3 worm cellular contexts compared by ENCODE assay signal in genomic region chrX:1909353-1909752, ce11.
TF ChIP-seq lines count a peak whose summit lies in the region.

No protein-coding gene starts in this region.

TF ChIP-seq in whole organism, L1 larva, 84 proteins besides CTCF, POLR2A, EP300 and RAD21 (continued from another document and continues in another):
- no peak for TF ChIP-seq zag-1 (tag; optimal IDR thresholded peaks at IDR 0.05; lab: Kevin White, UChicago)
- TF ChIP-seq lin-35 (GFP tag; optimal IDR thresholded peaks at IDR 0.05; lab: Kevin White, UChicago), result peak; percentile 35 to 68
- peak; percentile 4 for TF ChIP-seq ztf-4 (tag; optimal IDR thresholded peaks at IDR 0.05; lab: Kevin White, UChicago)
- peak; percentile 66 for TF ChIP-seq egl-13 (tag; optimal IDR thresholded peaks at IDR 0.05; lab: Kevin White, UChicago)
- TF ChIP-seq ceh-63 (GFP tag; optimal IDR thresholded peaks at IDR 0.05; lab: Kevin White, UChicago), result no peak
- peak; percentile 57 to 63 for TF ChIP-seq efl-1 (optimal IDR thresholded peaks at IDR 0.05; lab: Kevin White, UChicago)
- TF ChIP-seq efl-1 (GFP tag; optimal IDR thresholded peaks at IDR 0.05 in 1 of 2; lab: Kevin White, UChicago), result peak in 1 of 2 experiments; percentile 96
- TF ChIP-seq pqm-1 (tag; optimal IDR thresholded peaks at IDR 0.05; lab: Kevin White, UChicago), result no peak
- no peak for TF ChIP-seq unc-130 (tag; optimal IDR thresholded peaks at IDR 0.05; lab: Kevin White, UChicago)
- TF ChIP-seq hlh-17 (GFP tag; optimal IDR thresholded peaks at IDR 0.05; lab: Kevin White, UChicago; ENCODE audit: borderline replicate concordance), result no peak
- peak; percentile 52 for TF ChIP-seq nhr-85 (tag; lab: Kevin White, UChicago)
- peak; percentile 90 for TF ChIP-seq jun-1 (tag; optimal IDR thresholded peaks at IDR 0.05; lab: Kevin White, UChicago)
- peak; percentile 88 to 95 (median 95) for TF ChIP-seq ceh-82 (tag; optimal IDR thresholded peaks at IDR 0.05; lab: Kevin White, UChicago)
- TF ChIP-seq isw-1 (GFP tag; IDR thresholded peaks at IDR 0.05; lab: Robert Waterston, UW), result peak; percentile 60
- TF ChIP-seq snpc-4 (tag; optimal IDR thresholded peaks at IDR 0.05; lab: Kevin White, UChicago), result peak; percentile 14
- TF ChIP-seq lin-13 (GFP tag; optimal IDR thresholded peaks at IDR 0.05; lab: Kevin White, UChicago), result peak; percentile 2
- no peak for TF ChIP-seq nhr-28 (tag; optimal IDR thresholded peaks at IDR 0.05; lab: Kevin White, UChicago)
- TF ChIP-seq C34B4.2 (tag; optimal IDR thresholded peaks at IDR 0.05; lab: Kevin White, UChicago), result no peak
- TF ChIP-seq unc-86 (tag; optimal IDR thresholded peaks at IDR 0.05; lab: Kevin White, UChicago), result peak; percentile 76
- TF ChIP-seq fkh-10 (GFP tag; optimal IDR thresholded peaks at IDR 0.05; lab: Kevin White, UChicago), result peak; percentile 85
- peak; percentile 29 for TF ChIP-seq fos-1 (tag; optimal IDR thresholded peaks at IDR 0.05; lab: Kevin White, UChicago)
- TF ChIP-seq sptf-1 (tag; optimal IDR thresholded peaks at IDR 0.05; lab: Kevin White, UChicago), result no peak
- TF ChIP-seq ceh-88 (GFP tag; IDR thresholded peaks at IDR 0.05; lab: Robert Waterston, UW), result peak; percentile 78
- TF ChIP-seq elt-3 (tag; optimal IDR thresholded peaks at IDR 0.05; lab: Kevin White, UChicago), result peak in 2 of 6 experiments; percentile 30 to 31
- no peak for TF ChIP-seq vab-15 (tag; optimal IDR thresholded peaks at IDR 0.05; lab: Kevin White, UChicago)
- TF ChIP-seq rnt-1 (tag; optimal IDR thresholded peaks at IDR 0.05; lab: Kevin White, UChicago), result peak; percentile 94
- TF ChIP-seq lir-3 (tag; optimal IDR thresholded peaks at IDR 0.05; lab: Kevin White, UChicago; ENCODE audit: poor library complexity), result no peak
- TF ChIP-seq mef-2 (tag; optimal IDR thresholded peaks at IDR 0.05; lab: Kevin White, UChicago), result no peak
- TF ChIP-seq tbx-2 (tag; optimal IDR thresholded peaks at IDR 0.05; lab: Kevin White, UChicago), result peak; percentile 86
- TF ChIP-seq zip-4 (GFP tag; optimal IDR thresholded peaks at IDR 0.05; lab: Kevin White, UChicago), result peak; percentile 72
- no peak for TF ChIP-seq nhr-84 (tag; optimal IDR thresholded peaks at IDR 0.05; lab: Kevin White, UChicago)
- peak; percentile 97 for TF ChIP-seq dsc-1 (tag; optimal IDR thresholded peaks at IDR 0.05; lab: Kevin White, UChicago)
- TF ChIP-seq fkh-8 (tag; optimal IDR thresholded peaks at IDR 0.05; lab: Kevin White, UChicago), result peak; percentile 77
- TF ChIP-seq mdl-1 (tag; optimal IDR thresholded peaks at IDR 0.05; lab: Kevin White, UChicago), result peak in 1 of 2 experiments; percentile 30
- TF ChIP-seq mab-9 (GFP tag; IDR thresholded peaks at IDR 0.05; lab: Robert Waterston, UW), result peak; percentile 86
- TF ChIP-seq pag-3 (tag; optimal IDR thresholded peaks at IDR 0.05; lab: Kevin White, UChicago; ENCODE audit: borderline replicate concordance, insufficient read depth), result peak; percentile 28
- peak; percentile 96 for TF ChIP-seq nhr-47 (tag; optimal IDR thresholded peaks at IDR 0.05; lab: Kevin White, UChicago)
- TF ChIP-seq lin-15B (tag; optimal IDR thresholded peaks at IDR 0.05; lab: Kevin White, UChicago), result no peak
- no peak for TF ChIP-seq ama-1 (optimal IDR thresholded peaks at IDR 0.05; lab: Kevin White, UChicago)
- peak; percentile 8 for TF ChIP-seq fkh-4 (tag; optimal IDR thresholded peaks at IDR 0.05; lab: Kevin White, UChicago; ENCODE audit: borderline replicate concordance)
- peak; percentile 23 for TF ChIP-seq C04F5.9 (tag; optimal IDR thresholded peaks at IDR 0.05; lab: Kevin White, UChicago)
- TF ChIP-seq xbp-1 (tag; optimal IDR thresholded peaks at IDR 0.05; lab: Kevin White, UChicago), result peak; percentile 68
- TF ChIP-seq nhr-90 (tag; optimal IDR thresholded peaks at IDR 0.05; lab: Kevin White, UChicago; ENCODE audit: poor library complexity), result peak; percentile 87

TF ChIP-seq in whole organism, L3 larva, 47 proteins besides CTCF, POLR2A, EP300 and RAD21 (continued from another document):
- TF ChIP-seq unc-62 (GFP tag; optimal IDR thresholded peaks at IDR 0.05; lab: Kevin White, UChicago) (no peak), pha-4 (tag; optimal IDR thresholded peaks at IDR 0.05; lab: Kevin White, UChicago) (peak; percentile 51), lin-15B (tag; optimal IDR thresholded peaks at IDR 0.05; lab: Kevin White, UChicago) (no peak), lsy-12 (tag; optimal IDR thresholded peaks at IDR 0.05; lab: Kevin White, UChicago) (peak; percentile 86), pqm-1 (tag; optimal IDR thresholded peaks at IDR 0.05; lab: Kevin White, UChicago) (peak; percentile 18), nhr-11 (tag; optimal IDR thresholded peaks at IDR 0.05; lab: Kevin White, UChicago) (peak; percentile 52), ama-1 (optimal IDR thresholded peaks at IDR 0.05; lab: Kevin White, UChicago) (no peak), egl-5 (tag; optimal IDR thresholded peaks at IDR 0.05; lab: Kevin White, UChicago) (peak; percentile 43), fkh-2 (tag; optimal IDR thresholded peaks at IDR 0.05; lab: Kevin White, UChicago) (peak; percentile 46)

TF ChIP-seq in whole organism, young adult, 124 proteins besides CTCF, POLR2A, EP300 and RAD21 (continued from another document):
- TF ChIP-seq nhr-27 (tag; optimal IDR thresholded peaks at IDR 0.05; lab: Kevin White, UChicago) (no peak), mel-28 (tag; optimal IDR thresholded peaks at IDR 0.05; lab: Kevin White, UChicago; ENCODE audit: borderline replicate concordance) (peak; percentile 10), atf-7 (tag; optimal IDR thresholded peaks at IDR 0.05; lab: Kevin White, UChicago) (peak; percentile 80), rec-8 (tag; optimal IDR thresholded peaks at IDR 0.05; lab: Kevin White, UChicago) (no peak), him-1 (tag; optimal IDR thresholded peaks at IDR 0.05; lab: Kevin White, UChicago) (no peak), mcd-1 (GFP tag; IDR thresholded peaks at IDR 0.05; lab: Robert Waterston, UW) (peak; percentile 80), unc-130 (GFP tag; optimal IDR thresholded peaks at IDR 0.05; lab: Kevin White, UChicago) (no peak), hmg-1.2 (GFP tag; IDR thresholded peaks at IDR 0.05; lab: Robert Waterston, UW) (peak; percentile 75; the same call in 1 of the 2 replicates), tbx-9 (tag; optimal IDR thresholded peaks at IDR 0.05; lab: Kevin White, UChicago; ENCODE audit: borderline replicate concordance) (no peak), efl-1 (GFP tag; optimal IDR thresholded peaks at IDR 0.05; lab: Kevin White, UChicago) (no peak), dox-1 (GFP tag; IDR thresholded peaks at IDR 0.05; lab: Robert Waterston, UW) (peak; percentile 97), attf-6 (GFP tag; IDR thresholded peaks at IDR 0.05; lab: Robert Waterston, UW) (no peak), somi-1 (GFP tag; optimal IDR thresholded peaks at IDR 0.05; lab: Kevin White, UChicago) (peak; percentile 19), ekl-4 (GFP tag; IDR thresholded peaks at IDR 0.05; lab: Robert Waterston, UW) (no peak; the same call in 1 of the 2 replicates), fkh-3 (tag; optimal IDR thresholded peaks at IDR 0.05; lab: Kevin White, UChicago) (no peak), C06A6.2 (GFP tag; conservative IDR thresholded peaks at IDR 0.05; lab: Robert Waterston, UW) (peak; percentile 69), Y95B8A.8 (GFP tag; IDR thresholded peaks at IDR 0.05; lab: Robert Waterston, UW) (0 out of 2 replicates have a peak, but pooled peaks have one; percentile 32), egl-18 (GFP tag; IDR thresholded peaks at IDR 0.05; lab: Robert Waterston, UW) (0 out of 2 replicates have a peak, but pooled peaks have one; percentile 65), Y53F4B.3 (GFP tag; IDR thresholded peaks at IDR 0.05; lab: Robert Waterston, UW) (no peak), madf-6 (GFP tag; IDR thresholded peaks at IDR 0.05; lab: Robert Waterston, UW) (no peak), attf-3 (GFP tag; conservative IDR thresholded peaks at IDR 0.05; lab: Robert Waterston, UW) (no peak), ceh-40 (GFP tag; IDR thresholded peaks at IDR 0.05; lab: Robert Waterston, UW) (no peak), pbrm-1 (GFP tag; IDR thresholded peaks at IDR 0.05; lab: Robert Waterston, UW) (peak; percentile 80; the same call in 1 of the 2 replicates), ztf-26 (tag; optimal IDR thresholded peaks at IDR 0.05; lab: Kevin White, UChicago) (peak; percentile 95), nfya-2 (GFP tag; IDR thresholded peaks at IDR 0.05; lab: Robert Waterston, UW) (no peak), repo-1 (tag; optimal IDR thresholded peaks at IDR 0.05; lab: Kevin White, UChicago) (peak; percentile 86), K12H6.12 (tag; optimal IDR thresholded peaks at IDR 0.05; lab: Kevin White, UChicago) (peak; percentile 56), lin-35 (GFP tag; optimal IDR thresholded peaks at IDR 0.05; lab: Kevin White, UChicago) (peak in 1 of 3 experiments; percentile 85), nhr-90 (tag; optimal IDR thresholded peaks at IDR 0.05; lab: Kevin White, UChicago) (no peak), hmg-20 (GFP tag; IDR thresholded peaks at IDR 0.05; lab: Robert Waterston, UW) (peak; percentile 89), lin-40 (tag; optimal IDR thresholded peaks at IDR 0.05; lab: Kevin White, UChicago) (peak; percentile 97), lsl-1 (GFP tag; optimal IDR thresholded peaks at IDR 0.05; lab: Kevin White, UChicago) (no peak), F10E7.11 (tag; optimal IDR thresholded peaks at IDR 0.05; lab: Kevin White, UChicago) (peak; percentile 42), ztf-25 (GFP tag; IDR thresholded peaks at IDR 0.05; lab: Robert Waterston, UW) (no peak), aptf-3 (GFP tag; IDR thresholded peaks at IDR 0.05; lab: Robert Waterston, UW) (0 out of 2 replicates have a peak, but pooled peaks have one; percentile 14), F49E8.2 (tag; optimal IDR thresholded peaks at IDR 0.05; lab: Kevin White, UChicago; ENCODE audit: insufficient read depth) (no peak), sea-2 (GFP tag; IDR thresholded peaks at IDR 0.05; lab: Robert Waterston, UW) (peak; percentile 66; the same call in 1 of the 2 replicates), hrde-1 (tag; optimal IDR thresholded peaks at IDR 0.05; lab: Kevin White, UChicago; ENCODE audit: borderline replicate concordance) (no peak), let-607 (tag; optimal IDR thresholded peaks at IDR 0.05; lab: Kevin White, UChicago) (peak in 1 of 2 experiments; percentile 52), dpl-1 (GFP tag; optimal IDR thresholded peaks at IDR 0.05; lab: Kevin White, UChicago) (no peak), lin-26 (GFP tag; IDR thresholded peaks at IDR 0.05; lab: Robert Waterston, UW) (peak; percentile 38; the same call in 1 of the 2 replicates), T07F8.4 (tag; optimal IDR thresholded peaks at IDR 0.05; lab: Kevin White, UChicago) (no peak), bed-2 (GFP tag; IDR thresholded peaks at IDR 0.05; lab: Robert Waterston, UW) (no peak), dpff-1 (tag; optimal IDR thresholded peaks at IDR 0.05; lab: Kevin White, UChicago) (no peak), B0019.2 (GFP tag; conservative IDR thresholded peaks at IDR 0.05; lab: Robert Waterston, UW) (no peak), lin-54 (GFP tag; optimal IDR thresholded peaks at IDR 0.05; lab: Kevin White, UChicago) (peak; percentile 63), K11D2.4 (GFP tag; IDR thresholded peaks at IDR 0.05; lab: Robert Waterston, UW) (peak; percentile 95), snpc-4 (GFP tag; optimal IDR thresholded peaks at IDR 0.05; lab: Kevin White, UChicago) (no peak), snpc-4 (tag; optimal IDR thresholded peaks at IDR 0.05; lab: Kevin White, UChicago) (peak in 2 of 4 experiments; percentile 27 to 58), madf-3 (GFP tag; IDR thresholded peaks at IDR 0.05; lab: Robert Waterston, UW) (no peak), lir-1 (GFP tag; conservative IDR thresholded peaks at IDR 0.05; lab: Robert Waterston, UW) (peak; percentile 73), let-526 (GFP tag; IDR thresholded peaks at IDR 0.05; lab: Robert Waterston, UW) (0 out of 2 replicates have a peak, but pooled peaks have one; percentile 27), ceh-100 (GFP tag; IDR thresholded peaks at IDR 0.05; lab: Robert Waterston, UW) (peak; percentile 47; the same call in 1 of the 2 replicates), nhr-179 (tag; optimal IDR thresholded peaks at IDR 0.05; lab: Kevin White, UChicago) (no peak)
TF ChIP-seq in whole organism, young adult: peak in this region for 50.
